Fruit fly (Drosophila melanogaster): ENCODE measurements around the gene Usp32.

Gene Usp32

dm6 chr3L:19846960-19847359 is 24.0 kb upstream of the Usp32 start (continued):
- no peak for TF ChIP-seq CG4854 (GFP tag; optimal IDR thresholded peaks at IDR 0.05)
- TF ChIP-seq CG16813 (GFP tag; IDR thresholded peaks at IDR 0.05; ENCODE audit: partially characterized antibody), result no peak
- TF ChIP-seq slp2 (GFP tag; optimal IDR thresholded peaks at IDR 0.05), result no peak
- no peak for TF ChIP-seq eve (GFP tag; optimal IDR thresholded peaks at IDR 0.05)
- TF ChIP-seq wdn (GFP tag; IDR thresholded peaks at IDR 0.05), result no peak
- TF ChIP-seq Atf-2 (GFP tag; optimal IDR thresholded peaks at IDR 0.05), result no peak
- no peak for TF ChIP-seq CG7745 (tag; optimal IDR thresholded peaks at IDR 0.05)
- no peak for TF ChIP-seq ems (GFP tag; optimal IDR thresholded peaks at IDR 0.05)
- TF ChIP-seq sc (optimal IDR thresholded peaks at IDR 0.05), result no peak
- no peak for TF ChIP-seq sc (GFP tag; optimal IDR thresholded peaks at IDR 0.05)
- no peak for TF ChIP-seq Neu2 (GFP tag; optimal IDR thresholded peaks at IDR 0.05; ENCODE audit: borderline replicate concordance)
- TF ChIP-seq Dp (GFP tag; optimal IDR thresholded peaks at IDR 0.05), result no peak
- TF ChIP-seq schlank (tag; optimal IDR thresholded peaks at IDR 0.05), result peak; percentile 72
- TF ChIP-seq Dek (tag; optimal IDR thresholded peaks at IDR 0.05), result peak; percentile 24
- TF ChIP-seq org-1 (GFP tag; optimal IDR thresholded peaks at IDR 0.05), result peak; percentile 38
- TF ChIP-seq hth (optimal IDR thresholded peaks at IDR 0.05), result no peak
- TF ChIP-seq CG14441 (GFP tag; IDR thresholded peaks at IDR 0.05), result no peak
- no peak for TF ChIP-seq corto (GFP tag; optimal IDR thresholded peaks at IDR 0.05)
- TF ChIP-seq CG13894 (tag; optimal IDR thresholded peaks at IDR 0.05), result peak; percentile 9
- no peak for TF ChIP-seq Max (GFP tag; optimal IDR thresholded peaks at IDR 0.05)
- no peak for TF ChIP-seq CoRest (tag; optimal IDR thresholded peaks at IDR 0.05)

dm6 chr3L:19848080-19848479 is 22.9 kb upstream of the Usp32 start:
- TF ChIP-seq exex (tag; optimal IDR thresholded peaks at IDR 0.05) (no peak), CG4854 (GFP tag; optimal IDR thresholded peaks at IDR 0.05) (no peak), sens (GFP tag) (peak; percentile 31), en (GFP tag; optimal IDR thresholded peaks at IDR 0.05) (no peak), C15 (GFP tag; IDR thresholded peaks at IDR 0.05) (no peak)

- TF ChIP-seq CHES-1-like (GFP tag; optimal IDR thresholded peaks at IDR 0.05) (no peak), twi (tag; optimal IDR thresholded peaks at IDR 0.05) (no peak), CG14441 (GFP tag; IDR thresholded peaks at IDR 0.05) (no peak), CG10959 (GFP tag; IDR thresholded peaks at IDR 0.05) (no peak), Ets97D (GFP tag; optimal IDR thresholded peaks at IDR 0.05) (no peak), YL-1 (GFP tag; optimal IDR thresholded peaks at IDR 0.05) (no peak), bsh (GFP tag; optimal IDR thresholded peaks at IDR 0.05) (no peak), Bgb (GFP tag; IDR thresholded peaks at IDR 0.05; ENCODE audit: partially characterized antibody) (no peak), Hr3 (GFP tag; optimal IDR thresholded peaks at IDR 0.05) (no peak), eve (GFP tag; optimal IDR thresholded peaks at IDR 0.05) (no peak), Med (GFP tag) (peak; percentile 69), fd3F (GFP tag; optimal IDR thresholded peaks at IDR 0.05) (no peak), Ptx1 (GFP tag; IDR thresholded peaks at IDR 0.05) (no peak), Doc2 (GFP tag; IDR thresholded peaks at IDR 0.05) (no peak), CG9609 (GFP tag; optimal IDR thresholded peaks at IDR 0.05) (no peak), CG13894 (tag; optimal IDR thresholded peaks at IDR 0.05) (peak; percentile 18), CG11085 (GFP tag; IDR thresholded peaks at IDR 0.05) (no peak), vvl (GFP tag; IDR thresholded peaks at IDR 0.05) (peak; percentile 60; the same call in 1 of the 2 replicates), crp (GFP tag; optimal IDR thresholded peaks at IDR 0.05) (no peak), rib (GFP tag; IDR thresholded peaks at IDR 0.05) (no peak), CG12769 (tag; optimal IDR thresholded peaks at IDR 0.05) (no peak), sens (GFP tag) (peak; percentile 52), ftz-f1 (GFP tag; optimal IDR thresholded peaks at IDR 0.05) (no peak), CG12104 (GFP tag; optimal IDR thresholded peaks at IDR 0.05) (no peak), luna (GFP tag; optimal IDR thresholded peaks at IDR 0.05) (no peak), ci (GFP tag; IDR thresholded peaks at IDR 0.05) (no peak)
Measured at dm6 chr3L:19857923-19858490, 12.9 kb upstream of the Usp32 start.

Measured in whole organism, embryonic.